Fruit fly (Drosophila melanogaster): ENCODE data around the gene Cyp4c3.

Gene Cyp4c3

dm6 chr3R:30887711-30888549 lies 5.9 kb upstream of the Cyp4c3 start (continued):
- TF ChIP-seq Hr3 (GFP tag; optimal IDR thresholded peaks at IDR 0.05) (peak; percentile 44), pan (optimal IDR thresholded peaks at IDR 0.05) (no peak), pan (GFP tag; optimal IDR thresholded peaks at IDR 0.05 in 1 of 2, IDR thresholded peaks at IDR 0.05 in 1 of 2) (peak in 1 of 2 experiments; percentile 82), row (GFP tag; IDR thresholded peaks at IDR 0.05) (peak; percentile 79), Doc2 (GFP tag; IDR thresholded peaks at IDR 0.05) (no peak), CG14860 (GFP tag; IDR thresholded peaks at IDR 0.05; ENCODE audit: partially characterized antibody) (no peak), CG15269 (tag; optimal IDR thresholded peaks at IDR 0.05) (no peak), MBD-R2 (GFP tag; IDR thresholded peaks at IDR 0.05) (peak; percentile 50; the same call in 1 of the 2 replicates), CG15696 (tag; optimal IDR thresholded peaks at IDR 0.05) (peak; percentile 46), YL-1 (GFP tag; optimal IDR thresholded peaks at IDR 0.05) (no peak), wor (GFP tag; IDR thresholded peaks at IDR 0.05) (peak; percentile 51), fd102C (GFP tag; optimal IDR thresholded peaks at IDR 0.05) (no peak), cg (GFP tag; optimal IDR thresholded peaks at IDR 0.05) (no peak), CG18764 (GFP tag; optimal IDR thresholded peaks at IDR 0.05) (peak; percentile 11), grau (tag; optimal IDR thresholded peaks at IDR 0.05) (peak; percentile 93), CG7963 (GFP tag; IDR thresholded peaks at IDR 0.05; ENCODE audit: partially characterized antibody) (no peak), lilli (GFP tag; optimal IDR thresholded peaks at IDR 0.05) (peak; percentile 72), CG33557 (GFP tag; optimal IDR thresholded peaks at IDR 0.05) (peak; percentile 35), jing (GFP tag; optimal IDR thresholded peaks at IDR 0.05) (peak; percentile 35), CG30020 (tag; optimal IDR thresholded peaks at IDR 0.05) (no peak), Blimp-1 (GFP tag; optimal IDR thresholded peaks at IDR 0.05) (peak; percentile 62), luna (GFP tag; optimal IDR thresholded peaks at IDR 0.05) (peak; percentile 45), Dll (GFP tag; IDR thresholded peaks at IDR 0.05; ENCODE audit: partially characterized antibody) (no peak), Side (GFP tag; optimal IDR thresholded peaks at IDR 0.05) (peak; percentile 60), Asciz (GFP tag; optimal IDR thresholded peaks at IDR 0.05) (peak; percentile 34), nerfin-2 (GFP tag; IDR thresholded peaks at IDR 0.05; ENCODE audit: partially characterized antibody) (no peak), lbe (GFP tag; optimal IDR thresholded peaks at IDR 0.05) (peak; percentile 71), CG9876 (GFP tag; optimal IDR thresholded peaks at IDR 0.05) (peak; percentile 27), CG1792 (GFP tag; optimal IDR thresholded peaks at IDR 0.05) (peak; percentile 4), CG12659 (GFP tag; optimal IDR thresholded peaks at IDR 0.05) (peak; percentile 45), CG32532 (GFP tag; IDR thresholded peaks at IDR 0.05) (peak; percentile 79), CG14050 (GFP tag; IDR thresholded peaks at IDR 0.05) (peak; percentile 27; the same call in 2 of the 3 replicates), Lhr (GFP tag; optimal IDR thresholded peaks at IDR 0.05) (no peak), fu2 (GFP tag; optimal IDR thresholded peaks at IDR 0.05) (peak; percentile 46), CG7556 (GFP tag; optimal IDR thresholded peaks at IDR 0.05) (peak; percentile 36), Med (GFP tag) (peak; percentile 98), CG31441 (GFP tag; IDR thresholded peaks at IDR 0.05) (no peak; the same call in 1 of the 2 replicates), Poxn (GFP tag; IDR thresholded peaks at IDR 0.05) (no peak), eyg (GFP tag; optimal IDR thresholded peaks at IDR 0.05) (no peak), slou (GFP tag; optimal IDR thresholded peaks at IDR 0.05) (no peak), trh (GFP tag; optimal IDR thresholded peaks at IDR 0.05) (no peak), slp2 (GFP tag; optimal IDR thresholded peaks at IDR 0.05) (no peak), odd (GFP tag; optimal IDR thresholded peaks at IDR 0.05) (no peak), lov (optimal IDR thresholded peaks at IDR 0.05) (no peak), lov (GFP tag; IDR thresholded peaks at IDR 0.05) (peak; percentile 71; the same call in 1 of the 3 replicates), HHEX (GFP tag; optimal IDR thresholded peaks at IDR 0.05) (peak; percentile 61), CG12071 (GFP tag; optimal IDR thresholded peaks at IDR 0.05) (peak; percentile 67), otp (GFP tag; IDR thresholded peaks at IDR 0.05) (peak; percentile 63; the same call in 1 of the 3 replicates), Ssrp (tag; optimal IDR thresholded peaks at IDR 0.05) (peak; percentile 51)
